Worm (Caenorhabditis elegans): ENCODE results near the gene B0284.3.

B0284.3 gene

DNA sequence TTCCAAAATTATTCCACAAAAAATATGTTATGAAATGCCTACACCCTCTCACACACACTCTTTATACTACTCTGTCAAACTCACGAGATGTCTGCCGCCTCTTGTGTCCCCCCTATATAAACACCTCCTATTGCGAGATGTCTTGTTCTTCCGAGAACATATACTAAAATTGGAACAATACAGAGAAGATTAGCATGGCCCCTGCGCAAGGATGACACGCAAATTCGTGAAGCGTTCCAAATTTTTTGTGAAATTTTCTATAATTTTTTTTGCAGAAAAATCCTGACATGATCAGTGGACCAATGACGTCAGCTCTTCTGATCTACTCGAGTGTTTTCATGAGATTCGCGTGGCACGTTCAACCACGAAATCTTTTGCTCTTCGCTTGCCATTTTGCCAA is 34.4 kb upstream of the B0284.3 start:
- TF ChIP-seq snu-23 (GFP tag; optimal IDR thresholded peaks at IDR 0.05) (peak; percentile 55), aly-2 (tag; optimal IDR thresholded peaks at IDR 0.05) (peak; percentile 5), isw-1 (GFP tag; IDR thresholded peaks at IDR 0.05) (peak; percentile 41), skn-1 (tag; optimal IDR thresholded peaks at IDR 0.05) (peak; percentile 33), nhr-90 (tag; optimal IDR thresholded peaks at IDR 0.05; ENCODE audit: poor library complexity) (peak; percentile 66), ceh-90 (tag; optimal IDR thresholded peaks at IDR 0.05) (peak; percentile 4), nhr-19 (GFP tag; conservative IDR thresholded peaks at IDR 0.05) (peak; percentile 86), nhr-20 (tag; optimal IDR thresholded peaks at IDR 0.05) (peak; percentile 52), unc-86 (tag; optimal IDR thresholded peaks at IDR 0.05) (peak; percentile 16), nhr-47 (tag; optimal IDR thresholded peaks at IDR 0.05) (peak; percentile 82), lin-14 (GFP tag; optimal IDR thresholded peaks at IDR 0.05) (peak; percentile 67), lir-3 (tag; optimal IDR thresholded peaks at IDR 0.05; ENCODE audit: poor library complexity) (peak; percentile 10), snpc-4 (tag; optimal IDR thresholded peaks at IDR 0.05) (peak; percentile 98), grh-1 (GFP tag; IDR thresholded peaks at IDR 0.05) (peak; percentile 47; the same call in 1 of the 2 replicates), ceh-88 (GFP tag; IDR thresholded peaks at IDR 0.05) (0 out of 2 replicates have a peak, but pooled peaks have one; percentile 37), F16B12.6 (tag; optimal IDR thresholded peaks at IDR 0.05) (peak; percentile 18), lin-13 (GFP tag; optimal IDR thresholded peaks at IDR 0.05) (peak; percentile 9), nhr-85 (tag) (peak; percentile 81), irx-1 (tag; optimal IDR thresholded peaks at IDR 0.05) (peak; percentile 33), lin-35 (GFP tag; optimal IDR thresholded peaks at IDR 0.05) (peak; percentile 3 to 46), mep-1 (tag; optimal IDR thresholded peaks at IDR 0.05) (peak; percentile 50), zip-4 (GFP tag; optimal IDR thresholded peaks at IDR 0.05) (peak; percentile 53), nhr-71 (tag; optimal IDR thresholded peaks at IDR 0.05) (peak; percentile 73), dsc-1 (tag; optimal IDR thresholded peaks at IDR 0.05) (peak; percentile 65), C16A3.4 (tag; optimal IDR thresholded peaks at IDR 0.05) (peak; percentile 47), rnt-1 (tag; optimal IDR thresholded peaks at IDR 0.05) (peak; percentile 23), elt-3 (tag; optimal IDR thresholded peaks at IDR 0.05) (peak in 1 of 6 experiments; percentile 16), fkh-8 (tag; optimal IDR thresholded peaks at IDR 0.05) (peak; percentile 55), fos-1 (tag; optimal IDR thresholded peaks at IDR 0.05) (peak; percentile 11), dpl-1 (GFP tag; optimal IDR thresholded peaks at IDR 0.05) (peak; percentile 9 to 41 (median 39)), xbp-1 (tag; optimal IDR thresholded peaks at IDR 0.05) (peak; percentile 51), ztf-4 (tag; optimal IDR thresholded peaks at IDR 0.05) (peak; percentile 34), efl-1 (optimal IDR thresholded peaks at IDR 0.05) (peak; percentile 37 to 54), efl-1 (GFP tag; optimal IDR thresholded peaks at IDR 0.05 in 1 of 2) (peak; percentile 37 to 91), swsn-7 (tag; optimal IDR thresholded peaks at IDR 0.05) (peak; percentile 65), tbx-2 (tag; optimal IDR thresholded peaks at IDR 0.05) (peak; percentile 33), lsy-2 (tag; optimal IDR thresholded peaks at IDR 0.05) (peak; percentile 40 to 51), elt-2 (tag; optimal IDR thresholded peaks at IDR 0.05) (peak; percentile 17), sox-4 (tag; optimal IDR thresholded peaks at IDR 0.05) (peak; percentile 13)

DNA sequence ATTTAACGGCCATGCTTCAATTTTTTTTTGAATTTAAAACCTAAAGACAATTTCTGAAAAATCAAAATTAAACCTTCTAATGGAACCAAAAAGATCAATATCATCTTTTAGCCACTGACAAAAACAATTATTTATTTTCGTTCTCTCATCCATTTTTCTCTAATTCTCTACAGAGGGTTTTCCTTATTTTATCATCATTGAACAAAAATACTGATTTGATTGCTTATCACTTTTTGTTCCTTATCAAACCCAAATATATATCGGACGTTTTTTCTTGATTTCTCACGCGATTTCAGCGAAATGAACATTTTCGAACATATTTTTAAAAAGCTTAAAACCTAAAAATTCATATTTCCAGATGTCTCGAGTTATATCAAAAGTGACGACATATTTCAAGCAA is 33.5 kb upstream of the B0284.3 start, which contains the start of gene mpc-1:
TSS of gene mpc-1 (plus strand) at position 359 of the 400 bp plus-strand sequence.
- TF ChIP-seq nhr-28 (tag; optimal IDR thresholded peaks at IDR 0.05) = no peak
- TF ChIP-seq unc-86 (tag; optimal IDR thresholded peaks at IDR 0.05) = no peak
- TF ChIP-seq nhr-20 (tag; optimal IDR thresholded peaks at IDR 0.05) = peak; percentile 1
- peak; percentile 53 for TF ChIP-seq pqm-1 (tag; optimal IDR thresholded peaks at IDR 0.05)
- no peak for TF ChIP-seq nhr-12 (tag; optimal IDR thresholded peaks at IDR 0.05)
- TF ChIP-seq ama-1 (optimal IDR thresholded peaks at IDR 0.05) = no peak
- no peak for TF ChIP-seq tbx-2 (tag; optimal IDR thresholded peaks at IDR 0.05)
- peak; percentile 25 for TF ChIP-seq skn-1 (tag; optimal IDR thresholded peaks at IDR 0.05)
- no peak for TF ChIP-seq efl-3 (GFP tag; optimal IDR thresholded peaks at IDR 0.05)
- TF ChIP-seq snu-23 (GFP tag; optimal IDR thresholded peaks at IDR 0.05) = peak; percentile 18
- peak; percentile 86 for TF ChIP-seq elt-2 (tag; optimal IDR thresholded peaks at IDR 0.05)
- TF ChIP-seq nhr-84 (tag; optimal IDR thresholded peaks at IDR 0.05) = no peak
- peak in 1 of 2 experiments; percentile 24 for TF ChIP-seq lin-35 (GFP tag; optimal IDR thresholded peaks at IDR 0.05)
- no peak for TF ChIP-seq ceh-88 (GFP tag; IDR thresholded peaks at IDR 0.05)
- TF ChIP-seq nhr-19 (GFP tag; conservative IDR thresholded peaks at IDR 0.05) = 0 out of 2 replicates have a peak, but pooled peaks have one; percentile 8
- no peak for TF ChIP-seq lin-15B (tag; optimal IDR thresholded peaks at IDR 0.05)
- TF ChIP-seq nhr-76 (tag; optimal IDR thresholded peaks at IDR 0.05) = no peak
- TF ChIP-seq nhr-71 (tag; optimal IDR thresholded peaks at IDR 0.05) = peak; percentile 53
- peak; percentile 1 to 29 for TF ChIP-seq lsy-2 (tag; optimal IDR thresholded peaks at IDR 0.05)
- TF ChIP-seq lin-14 (GFP tag; optimal IDR thresholded peaks at IDR 0.05) = peak; percentile 54
- TF ChIP-seq dpl-1 (GFP tag; optimal IDR thresholded peaks at IDR 0.05) = no peak
- TF ChIP-seq efl-1 (optimal IDR thresholded peaks at IDR 0.05) = no peak
- TF ChIP-seq efl-1 (GFP tag; optimal IDR thresholded peaks at IDR 0.05 in 1 of 2) = no peak
- peak in 4 of 6 experiments; percentile 9 to 96 (median 52) for TF ChIP-seq elt-3 (tag; optimal IDR thresholded peaks at IDR 0.05)
- TF ChIP-seq vab-15 (tag; optimal IDR thresholded peaks at IDR 0.05) = no peak
- TF ChIP-seq blmp-1 (tag; optimal IDR thresholded peaks at IDR 0.05) = peak; percentile 44
- TF ChIP-seq fkh-4 (tag; optimal IDR thresholded peaks at IDR 0.05; ENCODE audit: borderline replicate concordance) = no peak
- peak; percentile 72 for TF ChIP-seq nhr-85 (tag)
